Fruit fly (Drosophila melanogaster) whole organism, embryonic: ENCODE data around the gene CG32276.
A peak's percentile ranks its signal among the peaks of the same experiment; 100 is the strongest.

Source experiments
- Adf1 ChIP-seq: fragments of 200-800 bp; sonication (Bioruptor generic); IDR thresholded peaks from 2 replicates; pipeline ENCODE4 v1.3.6; 2022; ENCODE audit warnings: missing biosample characterization, missing genetic modification characterization
- Aef1 ChIP-seq: fragments of 200-800 bp; sonication (Bioruptor generic); IDR thresholded peaks from 3 replicates; pipeline ENCODE4 v1.3.6; 2022; ENCODE audit warnings: missing biosample characterization, missing genetic modification characterization
- Atf3 ChIP-seq: fragments of 200-800 bp; sonication (Bioruptor generic); optimal IDR thresholded peaks from 3 replicates; lab custom pipeline; 2016; ENCODE audit warnings: missing biosample characterization, missing genetic modification characterization
- B-H1 ChIP-seq: fragments of 200-800 bp; sonication (Bioruptor generic); IDR thresholded peaks from 3 replicates; pipeline ENCODE4 v1.3.6; 2022; ENCODE audit warnings: missing biosample characterization, missing genetic modification characterization
- Bdp1 ChIP-seq: fragments of 200-800 bp; sonication (Bioruptor generic); optimal IDR thresholded peaks from 3 replicates; lab custom pipeline; 2016; ENCODE audit warnings: missing biosample characterization, missing genetic modification characterization
- BtbVII ChIP-seq: fragments of 200-800 bp; sonication (Bioruptor generic); optimal IDR thresholded peaks from 3 replicates; lab custom pipeline; 2017; ENCODE audit warnings: missing biosample characterization, mild to moderate bottlenecking, missing genetic modification characterization
- CG12299 ChIP-seq: fragments of 200-800 bp; sonication (Bioruptor generic); optimal IDR thresholded peaks from 2 replicates; lab custom pipeline; 2018; ENCODE audit warnings: missing biosample characterization, mild to moderate bottlenecking, missing genetic modification characterization
- CG13287 ChIP-seq: fragments of 200-800 bp; sonication (Bioruptor generic); IDR thresholded peaks from 2 replicates; pipeline ENCODE4 v1.3.6; 2022; ENCODE audit warnings: missing biosample characterization, missing genetic modification characterization; ENCODE audit not compliant: partially characterized antibody
- CG13894 ChIP-seq: fragments of 200-800 bp; sonication (Bioruptor generic); optimal IDR thresholded peaks from 3 replicates; lab custom pipeline; 2018; ENCODE audit warnings: missing biosample characterization, mild to moderate bottlenecking, missing genetic modification characterization, moderate library complexity
- CG14667 ChIP-seq: fragments of 200-800 bp; sonication (Bioruptor generic); IDR thresholded peaks from 2 replicates; pipeline ENCODE4 v1.3.6; 2022; ENCODE audit warnings: missing biosample characterization, missing genetic modification characterization
- CG15696 ChIP-seq: fragments of 200-800 bp; sonication (Bioruptor generic); optimal IDR thresholded peaks from 2 replicates; lab custom pipeline; 2019; ENCODE audit warnings: missing biosample characterization, mild to moderate bottlenecking, missing genetic modification characterization, moderate library complexity
- CG17385 ChIP-seq: fragments of 200-800 bp; sonication (Bioruptor generic); optimal IDR thresholded peaks from 3 replicates; lab custom pipeline; 2018; ENCODE audit warnings: missing biosample characterization, mild to moderate bottlenecking, missing genetic modification characterization
- CG1832 ChIP-seq: fragments of 200-800 bp; sonication (Bioruptor generic); optimal IDR thresholded peaks from 2 replicates; lab custom pipeline; 2017; ENCODE audit warnings: missing biosample characterization, mild to moderate bottlenecking, missing genetic modification characterization, inconsistent platforms
- CG18599 ChIP-seq: fragments of 200-800 bp; sonication (Bioruptor generic); optimal IDR thresholded peaks from 3 replicates; lab custom pipeline; 2017; ENCODE audit warnings: missing biosample characterization, missing genetic modification characterization, mild to moderate bottlenecking, moderate library complexity, missing genetic modification reagents
- CG31388 ChIP-seq: fragments of 200-800 bp; sonication (Bioruptor generic); optimal IDR thresholded peaks from 2 replicates; lab custom pipeline; 2016; ENCODE audit warnings: missing biosample characterization, missing genetic modification characterization
- CG32532 ChIP-seq: fragments of 200-800 bp; sonication (Bioruptor generic); IDR thresholded peaks from 2 replicates; pipeline ENCODE4 v1.3.6; 2022; ENCODE audit warnings: missing biosample characterization, missing genetic modification characterization
- CG3407 ChIP-seq: fragments of 200-800 bp; sonication (Bioruptor generic); optimal IDR thresholded peaks from 2 replicates; lab custom pipeline; 2018; ENCODE audit warnings: missing biosample characterization, mild to moderate bottlenecking, missing genetic modification characterization
- CG34422 ChIP-seq: fragments of 200-800 bp; sonication (Bioruptor generic); IDR thresholded peaks from 3 replicates; pipeline ENCODE4 v1.3.6; 2022; ENCODE audit warnings: missing biosample characterization, missing genetic modification characterization
- CG4328 ChIP-seq: fragments of 200-800 bp; sonication (Bioruptor generic); optimal IDR thresholded peaks from 3 replicates; lab custom pipeline; 2017; ENCODE audit warnings: missing biosample characterization, missing genetic modification reagents, missing genetic modification characterization
- CG6175 ChIP-seq: fragments of 200-800 bp; sonication (Bioruptor generic); IDR thresholded peaks from 3 replicates; pipeline ENCODE4 v1.3.6; 2022; ENCODE audit warnings: missing biosample characterization, missing genetic modification characterization
- CG6854 ChIP-seq: fragments of 200-800 bp; sonication (Bioruptor generic); optimal IDR thresholded peaks from 3 replicates; lab custom pipeline; 2017; ENCODE audit warnings: missing biosample characterization, mild to moderate bottlenecking, missing genetic modification characterization
- CG9932 ChIP-seq: fragments of 200-800 bp; sonication (Bioruptor generic); IDR thresholded peaks from 2 replicates; pipeline ENCODE4 v1.3.6; 2022; ENCODE audit warnings: missing biosample characterization, missing genetic modification characterization
- Dad ChIP-seq: fragments of 200-800 bp; sonication (Bioruptor generic); optimal IDR thresholded peaks from 3 replicates; lab custom pipeline; 2016; ENCODE audit warnings: missing biosample characterization, missing genetic modification characterization
- Dek ChIP-seq: fragments of 200-800 bp; sonication (Bioruptor generic); optimal IDR thresholded peaks from 3 replicates; lab custom pipeline; 2019; ENCODE audit warnings: missing biosample characterization, mild to moderate bottlenecking, missing genetic modification characterization, moderate library complexity
- Dip3 ChIP-seq: fragments of 200-800 bp; sonication (Bioruptor generic); optimal IDR thresholded peaks from 3 replicates; lab custom pipeline; 2016; ENCODE audit warnings: missing biosample characterization, missing genetic modification characterization
- Fer1 ChIP-seq: fragments of 200-800 bp; sonication (Bioruptor generic); optimal IDR thresholded peaks from 2 replicates; lab custom pipeline; 2017; ENCODE audit warnings: missing biosample characterization, mild to moderate bottlenecking, missing genetic modification characterization
- HHEX ChIP-seq: fragments of 200-800 bp; sonication (Bioruptor generic); optimal IDR thresholded peaks from 3 replicates; lab custom pipeline; 2017; ENCODE audit warnings: missing biosample characterization, mild to moderate bottlenecking, missing genetic modification characterization, missing genetic modification reagents
- HLHmδ ChIP-seq: fragments of 200-800 bp; sonication (Bioruptor generic); optimal IDR thresholded peaks from 2 replicates; lab custom pipeline; 2018; ENCODE audit warnings: missing biosample characterization, mild to moderate bottlenecking, missing genetic modification characterization, moderate library complexity
- Sin3A ChIP-seq: fragments of >200 bp; optimal IDR thresholded peaks from 2 replicates; lab custom pipeline; 2018
- caup ChIP-seq: fragments of 200-800 bp; sonication (Bioruptor generic); optimal IDR thresholded peaks from 3 replicates; lab custom pipeline; 2017; ENCODE audit warnings: missing biosample characterization, mild to moderate bottlenecking, missing genetic modification characterization, moderate library complexity; ENCODE audit not compliant: severe bottlenecking
- cg ChIP-seq: fragments of 200-800 bp; sonication (Bioruptor generic); optimal IDR thresholded peaks from 3 replicates; lab custom pipeline; 2019; ENCODE audit warnings: missing biosample characterization, mild to moderate bottlenecking, missing genetic modification characterization, moderate library complexity
- chif ChIP-seq, 2 experiments: fragments of 200-800 bp; sonication (Bioruptor generic); optimal IDR thresholded peaks; 3 replicates each; lab custom pipeline; 2016; ENCODE audit warnings: missing biosample characterization in 2 of 2, missing genetic modification characterization in 2 of 2
- chn ChIP-seq: fragments of 200-800 bp; sonication (Bioruptor generic); optimal IDR thresholded peaks from 2 replicates; lab custom pipeline; 2016; ENCODE audit warnings: missing biosample characterization, missing genetic modification characterization
- da ChIP-seq: fragments of 200-800 bp; sonication (Bioruptor generic); optimal IDR thresholded peaks from 2 replicates; lab custom pipeline; 2016; ENCODE audit warnings: missing biosample characterization, missing genetic modification characterization
- dpn ChIP-seq, 2 experiments: fragments of 200-800 bp; sonication (Bioruptor generic); optimal IDR thresholded peaks; 3 replicates each; lab custom pipeline; 2016; ENCODE audit warnings: missing biosample characterization in 2 of 2, missing genetic modification characterization in 2 of 2
- esg ChIP-seq: fragments of 200-800 bp; sonication (Bioruptor generic); conservative IDR thresholded peaks from 2 replicates; pipeline ENCODE4 v1.3.6; 2022; ENCODE audit warnings: missing biosample characterization, missing genetic modification characterization
- fd3F ChIP-seq: fragments of 200-800 bp; sonication (Bioruptor generic); optimal IDR thresholded peaks from 2 replicates; lab custom pipeline; 2018; ENCODE audit warnings: missing biosample characterization, mild to moderate bottlenecking, missing genetic modification characterization, moderate library complexity
- gfzf ChIP-seq: fragments of 200-800 bp; sonication (Bioruptor generic); optimal IDR thresholded peaks from 2 replicates; lab custom pipeline; 2016; ENCODE audit warnings: missing biosample characterization, mild to moderate bottlenecking, missing genetic modification characterization, moderate library complexity
- h ChIP-seq: fragments of >200 bp; optimal IDR thresholded peaks from 2 replicates; lab custom pipeline; 2017
- hbn ChIP-seq: fragments of 200-800 bp; sonication (Bioruptor generic); IDR thresholded peaks from 2 replicates; pipeline ENCODE4 v1.3.6; 2022; ENCODE audit warnings: missing biosample characterization, missing genetic modification characterization; ENCODE audit not compliant: partially characterized antibody
- mirr ChIP-seq: fragments of 200-800 bp; sonication (Bioruptor generic); optimal IDR thresholded peaks from 3 replicates; lab custom pipeline; 2018; ENCODE audit warnings: missing biosample characterization, mild to moderate bottlenecking, missing genetic modification characterization
- nerfin-2 ChIP-seq: fragments of 200-800 bp; sonication (Bioruptor generic); IDR thresholded peaks from 2 replicates; pipeline ENCODE4 v1.3.6; 2022; ENCODE audit warnings: missing biosample characterization, missing genetic modification characterization; ENCODE audit not compliant: partially characterized antibody
- otp ChIP-seq: fragments of 200-800 bp; sonication (Bioruptor generic); IDR thresholded peaks from 3 replicates; pipeline ENCODE4, ENCODE4 v1.3.6; 2022; ENCODE audit warnings: missing biosample characterization, missing genetic modification characterization
- pnt ChIP-seq: fragments of 200-800 bp; sonication (Bioruptor generic); optimal IDR thresholded peaks from 3 replicates; lab custom pipeline; 2016; ENCODE audit warnings: missing biosample characterization, missing genetic modification characterization
- ranshi ChIP-seq: fragments of 200-800 bp; sonication (Bioruptor generic); IDR thresholded peaks from 2 replicates; pipeline ENCODE4 v1.3.6; 2022; ENCODE audit warnings: missing biosample characterization, missing genetic modification characterization
- twi ChIP-seq: fragments of 200-800 bp; optimal IDR thresholded peaks from 2 replicates; lab custom pipeline; 2019; ENCODE audit warnings: missing biosample characterization, mild to moderate bottlenecking, missing genetic modification characterization, moderate library complexity
- wdn ChIP-seq: fragments of 200-800 bp; sonication (Bioruptor generic); IDR thresholded peaks from 2 replicates; pipeline ENCODE4 v1.3.6; 2022; ENCODE audit warnings: missing biosample characterization, missing genetic modification characterization
- wek ChIP-seq: fragments of 200-800 bp; sonication (Bioruptor generic); optimal IDR thresholded peaks from 3 replicates; lab custom pipeline; 2018; ENCODE audit warnings: missing biosample characterization, mild to moderate bottlenecking, missing genetic modification characterization, moderate library complexity

Gene CG32276

DNA sequence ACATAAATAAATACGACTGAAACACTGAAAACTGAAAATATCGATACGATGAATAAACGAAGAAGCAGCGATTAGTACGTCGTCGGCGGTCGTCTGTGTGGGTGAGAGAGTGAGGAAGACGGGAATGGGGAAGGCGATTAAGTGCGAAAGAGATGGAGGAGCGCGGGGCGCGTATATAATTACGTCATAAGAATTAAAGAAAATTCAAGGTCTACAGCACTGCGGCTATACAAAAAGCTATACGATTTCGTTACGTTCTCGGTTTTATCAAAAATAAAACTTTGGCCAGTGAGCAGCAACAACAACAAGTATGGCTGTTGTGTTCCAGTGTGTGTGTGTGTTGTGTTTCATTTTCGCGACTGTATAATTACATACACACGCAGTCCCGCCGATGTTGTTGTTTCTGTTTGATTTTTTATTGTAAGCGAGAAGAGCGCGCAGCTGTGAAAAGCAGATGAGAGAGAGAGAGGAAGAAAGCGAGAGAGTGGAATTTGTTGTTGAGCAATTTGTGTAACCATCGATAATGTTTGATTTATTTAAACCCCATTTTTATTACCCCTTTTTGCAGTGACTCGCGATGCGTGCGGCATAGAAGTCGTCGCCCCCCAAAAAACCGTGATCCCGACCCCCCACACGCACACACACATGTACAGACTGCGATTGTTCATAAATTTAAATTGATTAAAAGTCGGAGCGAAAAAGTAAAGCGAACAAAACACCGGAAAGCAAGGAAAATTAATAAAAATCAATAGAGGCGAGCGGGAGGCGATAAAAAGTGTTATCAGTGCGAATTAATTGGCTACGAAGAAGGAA is 49.6 kb downstream of the CG32276 start (continued):
- no peak for TF ChIP-seq Dad (GFP tag; lab: Kevin White, UChicago)
- no peak for TF ChIP-seq wdn
- peak; percentile 23; the same call in 1 of the 2 replicates for TF ChIP-seq ranshi (GFP tag; lab: Robert Waterston, UW)
- peak; percentile 65 for TF ChIP-seq mirr (GFP tag; lab: Kevin White, UChicago)
- TF ChIP-seq nerfin-2 (GFP tag; lab: Robert Waterston, UW), result 0 out of 2 replicates have a peak, but pooled peaks have one; percentile 25
- TF ChIP-seq Atf3 (GFP tag; lab: Kevin White, UChicago), result peak; percentile 81
- TF ChIP-seq CG4328 (GFP tag; lab: Kevin White, UChicago), result peak; percentile 45
- TF ChIP-seq HHEX (GFP tag; lab: Kevin White, UChicago), result peak; percentile 16
- TF ChIP-seq esg (GFP tag; lab: Robert Waterston, UW), result no peak
- no peak for TF ChIP-seq CG13894
- TF ChIP-seq hbn (GFP tag; lab: Robert Waterston, UW), result no peak
- peak; percentile 45 for TF ChIP-seq CG6854
- TF ChIP-seq CG18599 (GFP tag; lab: Kevin White, UChicago), result peak; percentile 63
- no peak for TF ChIP-seq Dip3
- peak; percentile 99 for TF ChIP-seq BtbVII (GFP tag; lab: Kevin White, UChicago)
- no peak for TF ChIP-seq otp
- TF ChIP-seq CG17385, result peak; percentile 82
- peak; percentile 73; the same call in 2 of the 3 replicates for TF ChIP-seq CG34422 (GFP tag; lab: Robert Waterston, UW)
- TF ChIP-seq Sin3A (lab: Kevin White, UChicago), result no peak
- TF ChIP-seq B-H1 (GFP tag; lab: Robert Waterston, UW), result no peak
- TF ChIP-seq CG1832, result peak; percentile 82
- no peak for TF ChIP-seq dpn (GFP tag; optimal IDR thresholded peaks at IDR 0.05; lab: Kevin White, UChicago)
- peak; percentile 8 for TF ChIP-seq caup

DNA sequence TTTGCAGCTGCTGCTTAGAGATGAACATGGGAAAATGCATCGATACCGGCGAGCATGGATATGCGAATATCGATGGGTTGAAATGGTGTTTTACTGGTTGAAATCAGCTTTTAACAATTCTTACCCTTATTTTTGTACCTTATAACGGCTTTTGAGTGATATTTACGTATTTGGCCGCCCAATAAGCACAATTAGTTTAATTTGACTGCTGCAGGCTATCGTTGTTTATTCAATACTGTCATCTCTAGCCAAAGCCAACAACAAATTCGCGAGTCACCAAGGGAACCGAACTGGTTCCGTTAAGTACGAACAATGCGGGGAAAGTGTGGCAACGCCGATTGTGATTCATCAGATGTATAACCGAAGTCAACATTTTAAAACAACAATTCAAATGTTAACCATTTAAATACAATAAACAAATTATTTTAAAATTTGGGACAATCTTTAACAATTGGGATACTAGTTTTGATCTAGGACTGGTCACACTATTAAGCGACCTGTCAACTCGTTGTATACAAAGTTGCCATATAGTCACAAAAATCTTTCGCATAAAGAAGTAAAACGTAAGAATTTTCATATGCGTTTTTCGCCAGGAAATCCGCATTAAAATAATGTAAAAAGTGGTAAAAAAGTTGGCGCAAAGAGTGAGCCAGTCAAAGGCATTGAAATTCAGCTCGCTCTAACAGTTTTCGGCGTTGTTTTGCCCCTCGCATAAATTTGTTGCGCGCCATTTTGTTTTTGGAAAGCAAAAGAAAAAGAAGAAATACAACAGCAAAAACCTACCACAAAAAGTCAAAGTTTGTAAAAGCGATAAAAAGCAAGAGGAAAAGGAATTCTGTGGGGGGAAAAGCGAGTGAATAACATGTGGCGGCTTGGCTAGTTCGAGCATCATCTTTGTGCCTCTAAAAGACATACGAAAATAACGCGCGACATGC is 50.5 kb downstream of the CG32276 start, which contains the start of the genes Usp5 and BtbVII:
Gene Usp5, minus strand, starts transcription at position 234 of the 935 bp plus-strand sequence.
Gene BtbVII, plus strand, starts transcription at position 522 of the 935 bp plus-strand sequence.
- peak; percentile 86 for TF ChIP-seq CG9932
- peak; percentile 84 for TF ChIP-seq Aef1 (GFP tag; lab: Robert Waterston, UW)
- TF ChIP-seq CG14667, result no peak
- TF ChIP-seq chif (GFP tag; optimal IDR thresholded peaks at IDR 0.05; lab: Kevin White, UChicago), result peak; percentile 41 to 61
- TF ChIP-seq h (lab: Kevin White, UChicago), result no peak
- peak; percentile 17 for TF ChIP-seq da (GFP tag; lab: Kevin White, UChicago)
- TF ChIP-seq cg, result no peak
- TF ChIP-seq chn (GFP tag; lab: Kevin White, UChicago), result peak; percentile 87
- TF ChIP-seq Adf1, result peak; percentile 48; the same call in 1 of the 2 replicates
- peak; percentile 55 for TF ChIP-seq pnt (GFP tag; lab: Kevin White, UChicago)
- peak; percentile 68 for TF ChIP-seq CG32532 (GFP tag; lab: Robert Waterston, UW)
- TF ChIP-seq Bdp1, result peak; percentile 64
- no peak for TF ChIP-seq CG6175 (GFP tag; lab: Robert Waterston, UW)
- TF ChIP-seq gfzf, result peak; percentile 78
- peak; percentile 59 for TF ChIP-seq Fer1 (GFP tag; lab: Kevin White, UChicago)
- peak; percentile 18 for TF ChIP-seq twi (tag; lab: Kevin White, UChicago)
- no peak for TF ChIP-seq CG31388 (GFP tag; lab: Kevin White, UChicago)
- peak; percentile 46 for TF ChIP-seq Dek (tag; lab: Kevin White, UChicago)
- TF ChIP-seq wek (GFP tag; lab: Kevin White, UChicago), result peak; percentile 49
- peak; percentile 36 for TF ChIP-seq fd3F (GFP tag; lab: Kevin White, UChicago)
- no peak for TF ChIP-seq HLHmδ (GFP tag; lab: Kevin White, UChicago)
- peak; percentile 99 for TF ChIP-seq CG13287
- TF ChIP-seq CG3407, result no peak
- TF ChIP-seq CG12299, result peak; percentile 4
- peak; percentile 41 for TF ChIP-seq CG15696
